Worm (Caenorhabditis elegans) whole organism, L4/young adult: ENCODE measurements around the gene unc-32.

ENCODE experiments used
- W03F9.2 ChIP-seq: fragments of 150-350 bp; optimal IDR thresholded peaks from 2 replicates; lab custom pipeline; 2014; ENCODE audit warnings: missing biosample characterization, missing genetic modification characterization
- dao-5 ChIP-seq: sonication (generic microtip); optimal IDR thresholded peaks from 2 replicates; lab custom pipeline; 2016; ENCODE audit warnings: missing genotype, missing genetic modification characterization, moderate library complexity, missing compliant biosample characterization
- him-1 ChIP-seq: sonication (generic microtip); optimal IDR thresholded peaks from 2 replicates; lab custom pipeline; 2016; ENCODE audit warnings: missing genotype, missing genetic modification reagents, missing genetic modification characterization, missing compliant biosample characterization

DNA sequence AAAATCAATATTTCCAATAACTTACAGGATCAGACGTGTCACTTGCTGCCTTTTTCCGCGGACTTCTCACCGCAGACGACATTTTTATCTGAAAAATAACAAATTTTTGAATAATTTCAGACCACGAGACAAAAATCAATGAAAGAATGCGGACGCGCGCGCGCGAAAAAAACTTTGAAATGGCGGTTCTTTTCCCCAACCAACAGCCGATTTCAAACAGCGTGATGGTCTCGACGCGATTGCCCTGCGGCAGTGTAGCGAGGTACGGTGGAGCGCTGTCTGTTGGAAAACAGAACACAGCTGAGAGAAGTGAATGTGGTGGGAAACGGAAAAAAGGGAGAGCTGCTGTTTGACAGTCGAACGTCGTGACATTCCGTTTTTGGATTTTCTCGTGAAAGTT is 1.4 kb upstream of the unc-32 start, which contains the start of gene lin-9:
- peak; percentile 87 for TF ChIP-seq him-1
- no peak for TF ChIP-seq dao-5 (tag; lab: Kevin White, UChicago)
- TF ChIP-seq W03F9.2: peak; percentile 97
